Fruit fly (Drosophila melanogaster) whole organism, wandering third instar larva: ENCODE results near the gene COX7AL.

ENCODE experiments used
- Dfd ChIP-seq: fragments of >200 bp; optimal IDR thresholded peaks from 2 replicates; lab custom pipeline; 2017; ENCODE audit warnings: missing biosample characterization, missing genetic modification characterization
- Mio ChIP-seq: sonication (Bioruptor generic); optimal IDR thresholded peaks from 2 replicates; lab custom pipeline; 2016; ENCODE audit warnings: missing biosample characterization, missing genetic modification characterization
- br ChIP-seq: fragments of 200-800 bp; sonication (Bioruptor generic); optimal IDR thresholded peaks from 2 replicates; lab custom pipeline; 2016; ENCODE audit warnings: missing biosample characterization, missing genetic modification characterization
- dl ChIP-seq, 2 experiments: fragments of 175-275, 200-275 bp in 1 of 2; fragments of 200-275 bp in 1 of 2; sonication (Bioruptor generic); optimal IDR thresholded peaks; lab custom pipeline; 2018; ENCODE audit warnings: mild to moderate bottlenecking in 2 of 2, missing biosample characterization in 2 of 2, missing genetic modification characterization in 2 of 2, moderate library complexity in 2 of 2; ENCODE audit not compliant: partially characterized antibody in 2 of 2, insufficient read depth in 1 of 2
- dmrt93B ChIP-seq: fragments of 200-800 bp; sonication (Bioruptor generic); optimal IDR thresholded peaks from 2 replicates; lab custom pipeline; 2018; ENCODE audit warnings: missing biosample characterization, mild to moderate bottlenecking, missing genetic modification characterization
- foxo ChIP-seq, 2 experiments: fragments of 200-800 bp; sonication (Bioruptor generic); optimal IDR thresholded peaks; 2 replicates in 1 of 2; 3 replicates in 1 of 2; lab custom pipeline; 2016 to 2017; ENCODE audit warnings: missing biosample characterization in 2 of 2, missing genetic modification characterization in 2 of 2
- lola ChIP-seq: fragments of >200 bp; optimal IDR thresholded peaks from 2 replicates; lab custom pipeline; 2017; ENCODE audit warnings: missing biosample characterization, missing genetic modification characterization
- sage ChIP-seq: fragments of 200-800 bp; sonication (Bioruptor generic); optimal IDR thresholded peaks from 2 replicates; lab custom pipeline; 2016; ENCODE audit warnings: missing biosample characterization, mild to moderate bottlenecking, missing genetic modification characterization

DNA sequence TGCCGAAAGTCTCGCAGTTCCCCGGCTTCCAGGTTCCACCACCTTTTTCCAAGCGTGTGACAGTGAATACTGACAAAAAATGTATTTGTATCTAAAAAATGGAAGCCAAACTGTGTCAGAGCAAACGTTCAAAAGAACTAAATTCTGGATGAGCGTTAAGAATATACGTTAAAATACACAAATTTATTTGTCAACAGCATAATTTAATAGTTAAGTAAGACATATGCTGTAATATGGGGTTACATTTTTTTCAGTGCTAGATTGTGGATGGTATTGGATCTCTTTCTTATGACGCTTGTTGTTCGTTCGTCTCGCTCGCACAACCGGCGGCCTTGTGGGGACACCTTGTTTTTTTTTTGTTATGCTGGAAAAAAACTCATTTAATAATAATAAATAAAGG is 12.1 kb downstream of the COX7AL start:
- TF ChIP-seq Mio (GFP tag; lab: Kevin White, UChicago) (no peak), lola (GFP tag; lab: Kevin White, UChicago) (no peak), dmrt93B (no peak), br (peak; percentile 57), sage (peak; percentile 4), Dfd (no peak), dl (GFP tag; optimal IDR thresholded peaks at IDR 0.05; lab: Kevin White, UChicago; ENCODE audit: insufficient read depth in 1 of 2, partially characterized antibody in 2 of 2) (no peak), foxo (GFP tag; optimal IDR thresholded peaks at IDR 0.05; lab: Kevin White, UChicago) (peak in 1 of 2 experiments; percentile 54)
